Fruit fly (Drosophila melanogaster) whole organism, embryonic: ENCODE results near the gene bb8.
A peak's percentile ranks its signal among the peaks of the same experiment; 100 is the strongest.

Experiments used
- Bteb2 ChIP-seq: fragments of 200-800 bp; sonication (Bioruptor generic); optimal IDR thresholded peaks from 2 replicates; lab custom pipeline; 2016; ENCODE audit warnings: missing biosample characterization, missing genetic modification characterization
- CG10147 ChIP-seq: fragments of 200-800 bp; sonication (Bioruptor generic); optimal IDR thresholded peaks from 2 replicates; lab custom pipeline; 2019; ENCODE audit warnings: missing biosample characterization, mild to moderate bottlenecking, missing genetic modification characterization, moderate library complexity
- CG10274 ChIP-seq: fragments of 200-800 bp; sonication (Bioruptor generic); optimal IDR thresholded peaks from 3 replicates; lab custom pipeline; 2017; ENCODE audit warnings: missing biosample characterization, mild to moderate bottlenecking, missing genetic modification characterization
- CG10431 ChIP-seq: fragments of 200-800 bp; sonication (Bioruptor generic); optimal IDR thresholded peaks from 3 replicates; lab custom pipeline; 2018; ENCODE audit warnings: missing biosample characterization, mild to moderate bottlenecking, missing genetic modification characterization
- CG13287 ChIP-seq: fragments of 200-800 bp; sonication (Bioruptor generic); IDR thresholded peaks from 2 replicates; pipeline ENCODE4 v1.3.6; 2022; ENCODE audit warnings: missing biosample characterization, missing genetic modification characterization; ENCODE audit not compliant: partially characterized antibody
- CG14860 ChIP-seq: fragments of 200-800 bp; sonication (Bioruptor generic); IDR thresholded peaks from 3 replicates; pipeline ENCODE4 v1.3.6; 2022; ENCODE audit warnings: missing biosample characterization, missing genetic modification characterization; ENCODE audit not compliant: partially characterized antibody
- CG15011 ChIP-seq: fragments of 200-800 bp; sonication (Bioruptor generic); optimal IDR thresholded peaks from 3 replicates; lab custom pipeline; 2018; ENCODE audit warnings: missing biosample characterization, mild to moderate bottlenecking, missing genetic modification characterization
- CG15073 ChIP-seq: fragments of 200-800 bp; sonication (Bioruptor generic); optimal IDR thresholded peaks from 2 replicates; lab custom pipeline; 2016; ENCODE audit warnings: missing biosample characterization, missing genetic modification characterization
- CG15269 ChIP-seq: fragments of 200-800 bp; sonication (Bioruptor generic); optimal IDR thresholded peaks from 2 replicates; lab custom pipeline; 2018; ENCODE audit warnings: missing biosample characterization, mild to moderate bottlenecking, missing genetic modification characterization, moderate library complexity
- CG1647 ChIP-seq: fragments of 200-800 bp; sonication (Bioruptor generic); optimal IDR thresholded peaks from 3 replicates; lab custom pipeline; 2016; ENCODE audit warnings: missing biosample characterization, missing genetic modification characterization
- CG16863 ChIP-seq: fragments of 200-800 bp; sonication (Bioruptor generic); optimal IDR thresholded peaks from 3 replicates; lab custom pipeline; 2016; ENCODE audit warnings: missing biosample characterization, missing genetic modification characterization
- CG17359 ChIP-seq: fragments of 200-800 bp; sonication (Bioruptor generic); optimal IDR thresholded peaks from 3 replicates; lab custom pipeline; 2018; ENCODE audit warnings: missing biosample characterization, mild to moderate bottlenecking, missing genetic modification characterization, moderate library complexity
- CG2875 ChIP-seq: fragments of 200-800 bp; sonication (Bioruptor generic); optimal IDR thresholded peaks from 2 replicates; lab custom pipeline; 2017; ENCODE audit warnings: missing biosample characterization, mild to moderate bottlenecking, missing genetic modification characterization, missing genetic modification reagents
- CG31365 ChIP-seq: fragments of 200-800 bp; sonication (Bioruptor generic); optimal IDR thresholded peaks from 2 replicates; lab custom pipeline; 2018; ENCODE audit warnings: missing biosample characterization, mild to moderate bottlenecking, missing genetic modification characterization
- CG32767 ChIP-seq: fragments of 200-800 bp; sonication (Bioruptor generic); IDR thresholded peaks from 2 replicates; pipeline ENCODE4 v1.3.6; 2022; ENCODE audit warnings: missing biosample characterization, missing genetic modification characterization
- CG3281 ChIP-seq: fragments of 200-800 bp; sonication (Bioruptor generic); optimal IDR thresholded peaks from 3 replicates; lab custom pipeline; 2017; ENCODE audit warnings: missing biosample characterization, mild to moderate bottlenecking, missing genetic modification characterization
- CG4360 ChIP-seq: fragments of 200-800 bp; sonication (Bioruptor generic); IDR thresholded peaks from 2 replicates; pipeline ENCODE4 v1.3.6; 2022; ENCODE audit warnings: missing biosample characterization, missing genetic modification characterization
- CG43689 ChIP-seq: fragments of 200-800 bp; sonication (Bioruptor generic); IDR thresholded peaks from 2 replicates; pipeline ENCODE4 v1.3.6; 2022; ENCODE audit warnings: missing biosample characterization, missing genetic modification characterization
- CG5245 ChIP-seq: fragments of 200-800 bp; sonication (Bioruptor generic); optimal IDR thresholded peaks from 3 replicates; lab custom pipeline; 2016; ENCODE audit warnings: missing biosample characterization, missing genetic modification characterization
- Deaf1 ChIP-seq: fragments of 200-800 bp; optimal IDR thresholded peaks from 3 replicates; lab custom pipeline; 2019; ENCODE audit warnings: missing biosample characterization, mild to moderate bottlenecking, missing genetic modification characterization, moderate library complexity
- Dfd ChIP-seq, 2 experiments: fragments of >200 bp; optimal IDR thresholded peaks; 2 replicates each; lab custom pipeline; 2017; ENCODE audit warnings: missing biosample characterization in 2 of 2, missing genetic modification characterization in 2 of 2
- Dip3 ChIP-seq: fragments of 200-800 bp; sonication (Bioruptor generic); optimal IDR thresholded peaks from 3 replicates; lab custom pipeline; 2016; ENCODE audit warnings: missing biosample characterization, missing genetic modification characterization
- Elba2 ChIP-seq: fragments of 200-800 bp; sonication (Bioruptor generic); optimal IDR thresholded peaks from 3 replicates; lab custom pipeline; 2016; ENCODE audit warnings: missing biosample characterization, missing genetic modification characterization
- Ets65A ChIP-seq: fragments of 200-800 bp; sonication (Bioruptor generic); peaks from one replicate; lab custom pipeline; 2016; ENCODE audit warnings: missing biosample characterization, missing genetic modification characterization
- Fer1 ChIP-seq: fragments of 200-800 bp; sonication (Bioruptor generic); optimal IDR thresholded peaks from 2 replicates; lab custom pipeline; 2017; ENCODE audit warnings: missing biosample characterization, mild to moderate bottlenecking, missing genetic modification characterization
- MBD-R2 ChIP-seq: fragments of 200-800 bp; sonication (Bioruptor generic); IDR thresholded peaks from 2 replicates; pipeline ENCODE4 v1.3.6; 2022; ENCODE audit warnings: missing biosample characterization, missing genetic modification characterization
- MTF-1 ChIP-seq: fragments of 200-800 bp; sonication (Bioruptor generic); optimal IDR thresholded peaks from 2 replicates; lab custom pipeline; 2018; ENCODE audit warnings: missing biosample characterization, mild to moderate bottlenecking, missing genetic modification characterization, borderline replicate concordance
- NK7.1 ChIP-seq: fragments of 200-800 bp; sonication (Bioruptor generic); optimal IDR thresholded peaks from 3 replicates; lab custom pipeline; 2016; ENCODE audit warnings: missing biosample characterization, missing genetic modification characterization
- Optix ChIP-seq: fragments of 200-800 bp; sonication (Bioruptor generic); IDR thresholded peaks from 3 replicates; pipeline ENCODE4 v1.3.6; 2022; ENCODE audit warnings: missing biosample characterization, missing genetic modification characterization
- Side ChIP-seq: fragments of 200-800 bp; sonication (Bioruptor generic); optimal IDR thresholded peaks from 2 replicates; lab custom pipeline; 2016; ENCODE audit warnings: missing biosample characterization, missing genetic modification characterization
- bcd ChIP-seq: fragments of 200-800 bp; sonication (Bioruptor generic); optimal IDR thresholded peaks from 2 replicates; lab custom pipeline; 2017; ENCODE audit warnings: missing biosample characterization, mild to moderate bottlenecking, missing genetic modification characterization
- crol ChIP-seq: fragments of 200-800 bp; sonication (Bioruptor generic); IDR thresholded peaks from 2 replicates; pipeline ENCODE4 v1.3.6; 2022; ENCODE audit warnings: missing biosample characterization, missing genetic modification characterization
- dpn ChIP-seq, 2 experiments: fragments of 200-800 bp; sonication (Bioruptor generic); optimal IDR thresholded peaks; 3 replicates each; lab custom pipeline; 2016; ENCODE audit warnings: missing biosample characterization in 2 of 2, missing genetic modification characterization in 2 of 2
- fd102C ChIP-seq: fragments of 200-800 bp; sonication (Bioruptor generic); optimal IDR thresholded peaks from 2 replicates; lab custom pipeline; 2018; ENCODE audit warnings: missing biosample characterization, mild to moderate bottlenecking, missing genetic modification characterization, moderate library complexity
- ftz-f1 ChIP-seq: fragments of 200-800 bp; sonication (Bioruptor generic); optimal IDR thresholded peaks from 2 replicates; lab custom pipeline; 2016; ENCODE audit warnings: missing biosample characterization, missing genetic modification characterization
- gce ChIP-seq: fragments of 200-800 bp; sonication (Bioruptor generic); IDR thresholded peaks from 3 replicates; pipeline ENCODE4 v1.3.6; 2022; ENCODE audit warnings: missing biosample characterization, missing genetic modification characterization
- gem ChIP-seq: fragments of 200-800 bp; sonication (Bioruptor generic); optimal IDR thresholded peaks from 2 replicates; lab custom pipeline; 2019; ENCODE audit warnings: missing biosample characterization, mild to moderate bottlenecking, missing genetic modification characterization, moderate library complexity
- grau ChIP-seq: fragments of 200-800 bp; optimal IDR thresholded peaks from 3 replicates; lab custom pipeline; 2019; ENCODE audit warnings: missing biosample characterization, mild to moderate bottlenecking, missing genetic modification characterization, moderate library complexity
- gro ChIP-seq: fragments of 200-800 bp; sonication (Bioruptor generic); optimal IDR thresholded peaks from 2 replicates; lab custom pipeline; 2016; ENCODE audit warnings: missing biosample characterization, missing genetic modification characterization
- insv ChIP-seq, 2 experiments: fragments of 200-800 bp; sonication (Bioruptor generic); optimal IDR thresholded peaks; 3 replicates each; lab custom pipeline; 2016 to 2018; ENCODE audit warnings: missing biosample characterization in 2 of 2, missing genetic modification characterization in 2 of 2
- kah ChIP-seq: fragments of 200-800 bp; sonication (Bioruptor generic); optimal IDR thresholded peaks from 2 replicates; lab custom pipeline; 2018; ENCODE audit warnings: missing biosample characterization, mild to moderate bottlenecking, missing genetic modification characterization
- lov ChIP-seq, 2 experiments: fragments of 200-800 bp in 1 of 2; fragments of >200 bp in 1 of 2; sonication (Bioruptor generic) in 1 of 2; IDR thresholded peaks in 1 of 2; optimal IDR thresholded peaks in 1 of 2; 2 replicates in 1 of 2; 3 replicates in 1 of 2; pipeline versions ENCODE4 v1.3.6 to Lab custom; 2017 to 2022; ENCODE audit warnings: missing biosample characterization in 1 of 2, missing genetic modification characterization in 1 of 2
- nom ChIP-seq: fragments of 200-800 bp; sonication (Bioruptor generic); optimal IDR thresholded peaks from 2 replicates; lab custom pipeline; 2017; ENCODE audit warnings: missing biosample characterization, missing genetic modification characterization, mild to moderate bottlenecking, moderate library complexity, missing genetic modification reagents
- pan ChIP-seq, 4 experiments: fragments of >200 bp in 3 of 4; fragments of 200-800 bp in 1 of 4; sonication (Bioruptor generic) in 1 of 4; optimal IDR thresholded peaks in 3 of 4; IDR thresholded peaks in 1 of 4; 2 replicates each; pipeline versions ENCODE4 v1.3.6 to Lab custom; 2017 to 2022; ENCODE audit warnings: missing biosample characterization in 2 of 4, missing genetic modification characterization in 2 of 4, mixed read lengths in 1 of 4
- pros ChIP-seq: fragments of 200-800 bp; sonication (Bioruptor generic); optimal IDR thresholded peaks from 3 replicates; lab custom pipeline; 2019; ENCODE audit warnings: missing biosample characterization, mild to moderate bottlenecking, missing genetic modification characterization, moderate library complexity
- repo ChIP-seq: fragments of 200-800 bp; sonication (Bioruptor generic); optimal IDR thresholded peaks from 2 replicates; lab custom pipeline; 2016; ENCODE audit warnings: missing biosample characterization, missing genetic modification characterization
- sd ChIP-seq: fragments of 200-800 bp; sonication (Bioruptor generic); optimal IDR thresholded peaks from 3 replicates; lab custom pipeline; 2018; ENCODE audit warnings: missing biosample characterization, mild to moderate bottlenecking, missing genetic modification characterization, moderate library complexity
- sim ChIP-seq: fragments of 200-800 bp; sonication (Bioruptor generic); IDR thresholded peaks from 2 replicates; pipeline ENCODE4 v1.3.6; 2022; ENCODE audit warnings: missing biosample characterization, missing genetic modification characterization
- twi ChIP-seq: fragments of 200-800 bp; optimal IDR thresholded peaks from 2 replicates; lab custom pipeline; 2019; ENCODE audit warnings: missing biosample characterization, mild to moderate bottlenecking, missing genetic modification characterization, moderate library complexity
- tx ChIP-seq: fragments of 200-800 bp; sonication (Bioruptor generic); optimal IDR thresholded peaks from 2 replicates; lab custom pipeline; 2016; ENCODE audit warnings: missing biosample characterization, missing genetic modification characterization
- vfl ChIP-seq: fragments of 200-800 bp; sonication (Bioruptor generic); optimal IDR thresholded peaks from 2 replicates; lab custom pipeline; 2016; ENCODE audit warnings: missing biosample characterization, missing genetic modification characterization

bb8 gene

DNA sequence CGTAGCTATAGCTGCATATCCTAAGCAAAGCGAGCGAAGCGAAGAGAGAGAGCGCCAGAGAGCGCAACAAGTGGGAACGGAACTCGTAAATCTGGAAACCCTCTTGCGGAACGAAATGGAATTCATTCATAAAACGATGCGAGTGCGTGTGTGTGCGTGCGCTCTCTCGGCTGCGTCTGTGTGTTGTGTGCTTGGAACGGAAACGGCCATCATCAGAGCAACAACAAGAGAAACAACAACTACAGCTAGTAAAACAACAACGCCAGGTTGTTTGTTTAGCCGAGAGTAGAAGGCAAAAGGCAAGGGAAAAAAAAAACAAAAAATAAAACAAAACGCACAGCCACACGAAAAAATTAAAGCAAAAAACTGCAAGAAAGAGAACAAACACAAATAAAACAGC, 24.3 kb upstream of the bb8 start (continued):
- TF ChIP-seq twi: peak; percentile 16
- peak; percentile 50 for TF ChIP-seq CG3281 (GFP tag; lab: Kevin White, UChicago)
- TF ChIP-seq CG10147: no peak
- TF ChIP-seq nom (GFP tag; lab: Kevin White, UChicago): peak; percentile 77
- no peak for TF ChIP-seq lov (optimal IDR thresholded peaks at IDR 0.05; lab: Kevin White, UChicago)
- peak; percentile 55; the same call in 1 of the 3 replicates for TF ChIP-seq lov (GFP tag; IDR thresholded peaks at IDR 0.05; lab: Robert Waterston, UW)
- peak; percentile 80 for TF ChIP-seq kah (GFP tag; lab: Kevin White, UChicago)
- peak; percentile 68 for TF ChIP-seq MTF-1 (GFP tag; lab: Kevin White, UChicago)
- TF ChIP-seq fd102C (GFP tag; lab: Kevin White, UChicago): peak; percentile 36
- TF ChIP-seq grau (tag; lab: Kevin White, UChicago): peak; percentile 19
- peak; percentile 67 for TF ChIP-seq CG31365
- TF ChIP-seq NK7.1 (GFP tag; lab: Kevin White, UChicago): no peak
- TF ChIP-seq Elba2 (GFP tag; lab: Kevin White, UChicago): no peak
- peak in 1 of 2 experiments; percentile 15 for TF ChIP-seq insv (GFP tag; optimal IDR thresholded peaks at IDR 0.05; lab: Kevin White, UChicago)
- TF ChIP-seq vfl (GFP tag; lab: Kevin White, UChicago): no peak
- peak; percentile 49 for TF ChIP-seq Side (GFP tag; lab: Kevin White, UChicago)
- TF ChIP-seq CG4360: peak; percentile 97
- TF ChIP-seq CG32767 (GFP tag; lab: Robert Waterston, UW): peak; percentile 62
- peak; percentile 77; the same call in 2 of the 3 replicates for TF ChIP-seq gce (GFP tag; lab: Robert Waterston, UW)
- peak; percentile 18 for TF ChIP-seq CG15011 (GFP tag; lab: Kevin White, UChicago)
- no peak for TF ChIP-seq CG15073 (GFP tag; lab: Kevin White, UChicago)
- no peak for TF ChIP-seq CG1647
- peak in 1 of 2 experiments; percentile 34 for TF ChIP-seq dpn (GFP tag; optimal IDR thresholded peaks at IDR 0.05; lab: Kevin White, UChicago)
- peak; percentile 50 for TF ChIP-seq CG15269 (tag; lab: Kevin White, UChicago)
- peak; percentile 57 for TF ChIP-seq ftz-f1
- no peak for TF ChIP-seq Bteb2
- peak; percentile 61 for TF ChIP-seq Fer1 (GFP tag; lab: Kevin White, UChicago)
- no peak for TF ChIP-seq CG14860 (GFP tag; lab: Robert Waterston, UW)
- TF ChIP-seq pros (GFP tag; lab: Kevin White, UChicago): peak; percentile 42
- TF ChIP-seq MBD-R2 (GFP tag; lab: Robert Waterston, UW): peak; percentile 13; the same call in 1 of the 2 replicates
- peak; percentile 39 for TF ChIP-seq CG2875 (GFP tag; lab: Kevin White, UChicago)
- peak; percentile 42 for TF ChIP-seq CG17359 (tag; lab: Kevin White, UChicago)
- peak; percentile 1 for TF ChIP-seq sd (tag; lab: Kevin White, UChicago)
- TF ChIP-seq crol (GFP tag; lab: Robert Waterston, UW): no peak
- TF ChIP-seq CG13287 (GFP tag; lab: Robert Waterston, UW): peak; percentile 25; the same call in 1 of the 2 replicates
- TF ChIP-seq Ets65A (GFP tag; lab: Kevin White, UChicago): peak; percentile 90
- no peak for TF ChIP-seq pan (optimal IDR thresholded peaks at IDR 0.05; lab: Kevin White, UChicago)
- TF ChIP-seq pan (GFP tag; optimal IDR thresholded peaks at IDR 0.05 in 1 of 2, IDR thresholded peaks at IDR 0.05 in 1 of 2): peak in 1 of 2 experiments; percentile 43
- TF ChIP-seq gro: peak; percentile 6
- TF ChIP-seq, all 482 proteins: peak for 191

DNA sequence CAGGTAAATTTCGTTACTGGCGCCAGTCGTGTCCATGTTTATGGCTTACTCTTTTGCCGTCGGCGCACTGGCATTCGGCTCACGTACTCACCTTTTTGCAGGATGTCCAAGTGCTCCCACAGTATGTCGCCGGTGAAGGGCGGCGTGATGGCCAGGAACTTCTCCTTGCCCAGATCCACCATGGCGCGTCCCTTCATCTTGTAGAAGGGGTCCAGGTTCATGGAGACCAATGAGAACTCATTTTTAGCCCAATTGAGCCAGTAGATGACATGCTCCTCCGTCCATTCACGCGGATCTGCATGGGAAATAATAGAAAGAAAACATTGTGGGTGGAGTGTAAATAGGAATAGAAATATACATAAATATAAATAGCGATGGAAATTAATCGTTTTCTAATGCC, 22.8 kb upstream of the bb8 start:
- TF ChIP-seq Deaf1 (tag; lab: Kevin White, UChicago): no peak
- no peak for TF ChIP-seq tx (GFP tag; lab: Kevin White, UChicago)
- no peak for TF ChIP-seq repo (GFP tag; lab: Kevin White, UChicago)
- TF ChIP-seq CG10274: no peak
- TF ChIP-seq CG16863 (GFP tag; lab: Kevin White, UChicago): no peak
- no peak for TF ChIP-seq sim (GFP tag; lab: Robert Waterston, UW)
- TF ChIP-seq gem (tag; lab: Kevin White, UChicago): no peak
- TF ChIP-seq CG5245: no peak
- TF ChIP-seq bcd (GFP tag; lab: Kevin White, UChicago): no peak
- no peak for TF ChIP-seq Dip3 (GFP tag; lab: Kevin White, UChicago)
- no peak for TF ChIP-seq CG43689
- no peak for TF ChIP-seq Dfd (GFP tag; optimal IDR thresholded peaks at IDR 0.05; lab: Kevin White, UChicago)
- no peak for TF ChIP-seq CG15011 (GFP tag; lab: Kevin White, UChicago)
- TF ChIP-seq CG10431: no peak
- no peak for TF ChIP-seq Optix
